Worm (Caenorhabditis elegans) whole organism, young adult: ENCODE measurements around the gene hpo-31.

Experiments used
- F57A8.1 ChIP-seq: fragments of 200-800 bp; sonication (Bioruptor generic); optimal IDR thresholded peaks from 2 replicates; lab custom pipeline; 2018; ENCODE audit warnings: mild to moderate bottlenecking, missing genetic modification characterization, moderate library complexity, missing compliant biosample characterization
- K11D2.4 ChIP-seq: fragments of 200-800 bp; sonication (Bioruptor generic); IDR thresholded peaks from 2 replicates; pipeline ENCODE4 v1.3.6; 2022; ENCODE audit warnings: missing genetic modification reagents, missing genetic modification characterization, missing compliant biosample characterization
- K12H6.12 ChIP-seq: fragments of 200-800 bp; sonication (Bioruptor generic); optimal IDR thresholded peaks from 2 replicates; lab custom pipeline; 2018; ENCODE audit warnings: mild to moderate bottlenecking, missing genetic modification characterization, missing compliant biosample characterization
- Y53F4B.3 ChIP-seq: fragments of 200-800 bp; sonication (Bioruptor generic); IDR thresholded peaks from 2 replicates; pipeline ENCODE4 v1.3.6; 2022; ENCODE audit warnings: missing genetic modification reagents, missing genetic modification characterization, missing compliant biosample characterization
- Y53G8AR.9 ChIP-seq: fragments of 200-800 bp; sonication (Bioruptor generic); conservative IDR thresholded peaks from 2 replicates; pipeline ENCODE4 v1.3.6; 2022; ENCODE audit warnings: missing genetic modification reagents, missing genetic modification characterization, missing compliant biosample characterization
- Y56A3A.18 ChIP-seq: fragments of 200-800 bp; sonication (Bioruptor generic); IDR thresholded peaks from 2 replicates; pipeline ENCODE4 v1.3.6; 2022; ENCODE audit warnings: missing genetic modification reagents, missing genetic modification characterization, missing compliant biosample characterization
- attf-5 ChIP-seq: fragments of 200-800 bp; sonication (Bioruptor generic); optimal IDR thresholded peaks from 2 replicates; lab custom pipeline; 2018; ENCODE audit warnings: mild to moderate bottlenecking, missing genetic modification characterization, missing compliant biosample characterization
- attf-6 ChIP-seq: fragments of 200-800 bp; sonication (Bioruptor generic); IDR thresholded peaks from 2 replicates; pipeline ENCODE4 v1.3.6; 2022; ENCODE audit warnings: missing genetic modification reagents, missing genetic modification characterization, missing compliant biosample characterization
- bed-2 ChIP-seq: fragments of 200-800 bp; sonication (Bioruptor generic); IDR thresholded peaks from 2 replicates; pipeline ENCODE4 v1.3.6; 2022; ENCODE audit warnings: missing genetic modification reagents, missing genetic modification characterization, missing compliant biosample characterization
- cebp-1 ChIP-seq, 2 experiments: fragments of 200-800 bp in 1 of 2; sonication (Bioruptor generic) in 1 of 2; sonication (generic microtip) in 1 of 2; IDR thresholded peaks in 1 of 2; optimal IDR thresholded peaks in 1 of 2; 2 replicates each; pipeline versions ENCODE4 v1.3.6 to Lab custom; 2017 to 2022; ENCODE audit warnings: missing compliant biosample characterization in 2 of 2, missing genetic modification characterization in 2 of 2, mild to moderate bottlenecking in 1 of 2, missing genetic modification reagents in 1 of 2, moderate library complexity in 1 of 2
- ceh-27 ChIP-seq: fragments of 200-800 bp; sonication (Bioruptor generic); optimal IDR thresholded peaks from 2 replicates; lab custom pipeline; 2018; ENCODE audit warnings: mild to moderate bottlenecking, missing genetic modification characterization, moderate library complexity, missing compliant biosample characterization
- chd-7 ChIP-seq: sonication (generic microtip); optimal IDR thresholded peaks from 2 replicates; lab custom pipeline; 2016; ENCODE audit warnings: mild to moderate bottlenecking, missing genetic modification characterization, moderate library complexity, missing compliant biosample characterization
- die-1 ChIP-seq: sonication (generic microtip); optimal IDR thresholded peaks from 2 replicates; lab custom pipeline; 2016; ENCODE audit warnings: missing genotype, mild to moderate bottlenecking, missing genetic modification characterization, missing compliant biosample characterization
- dox-1 ChIP-seq: fragments of 200-800 bp; sonication (Bioruptor generic); IDR thresholded peaks from 2 replicates; pipeline ENCODE4 v1.3.6; 2022; ENCODE audit warnings: missing genetic modification reagents, missing genetic modification characterization, missing compliant biosample characterization
- dpff-1 ChIP-seq: sonication (generic microtip); optimal IDR thresholded peaks from 2 replicates; lab custom pipeline; 2017; ENCODE audit warnings: mild to moderate bottlenecking, missing genetic modification characterization, missing compliant biosample characterization
- egl-44 ChIP-seq: fragments of 200-800 bp; sonication (Bioruptor generic); IDR thresholded peaks from 2 replicates; pipeline ENCODE4 v1.3.6; 2022; ENCODE audit warnings: missing genetic modification reagents, missing genetic modification characterization, missing compliant biosample characterization
- egrh-3 ChIP-seq: fragments of 200-800 bp; sonication (Bioruptor generic); IDR thresholded peaks from 2 replicates; pipeline ENCODE4 v1.3.6; 2022; ENCODE audit warnings: missing genetic modification reagents, missing genetic modification characterization, missing compliant biosample characterization
- ekl-4 ChIP-seq: fragments of 200-800 bp; sonication (Bioruptor generic); IDR thresholded peaks from 2 replicates; pipeline ENCODE4 v1.3.6; 2022; ENCODE audit warnings: missing genetic modification reagents, missing genetic modification characterization, missing compliant biosample characterization
- gei-17 ChIP-seq: fragments of 200-800 bp; sonication (Bioruptor generic); optimal IDR thresholded peaks from 2 replicates; lab custom pipeline; 2018; ENCODE audit warnings: mild to moderate bottlenecking, missing genetic modification characterization, missing compliant biosample characterization
- him-1 ChIP-seq: sonication (generic microtip); optimal IDR thresholded peaks from 2 replicates; lab custom pipeline; 2016; ENCODE audit warnings: missing genotype, missing genetic modification reagents, missing genetic modification characterization, missing compliant biosample characterization
- hmg-1.2 ChIP-seq: fragments of 200-800 bp; sonication (Bioruptor generic); IDR thresholded peaks from 2 replicates; pipeline ENCODE4 v1.3.6; 2022; ENCODE audit warnings: missing genetic modification reagents, missing genetic modification characterization, missing compliant biosample characterization
- hmg-20 ChIP-seq: fragments of 200-800 bp; sonication (Bioruptor generic); IDR thresholded peaks from 2 replicates; pipeline ENCODE4 v1.3.6; 2022; ENCODE audit warnings: missing genetic modification reagents, missing genetic modification characterization, missing compliant biosample characterization
- lin-35 ChIP-seq, 3 experiments: fragments of 150-350 bp in 2 of 3; sonication (generic microtip) in 1 of 3; optimal IDR thresholded peaks; 2 replicates each; lab custom pipeline; 2014 to 2018; ENCODE audit warnings: missing biosample characterization in 3 of 3, missing genetic modification characterization in 3 of 3, missing genetic modification reagents in 3 of 3
- lir-1 ChIP-seq: fragments of 200-800 bp; sonication (Bioruptor generic); conservative IDR thresholded peaks from 2 replicates; pipeline ENCODE4 v1.3.6; 2022; ENCODE audit warnings: missing genetic modification reagents, missing genetic modification characterization, missing compliant biosample characterization
- madf-8 ChIP-seq: fragments of 200-800 bp; sonication (Bioruptor generic); conservative IDR thresholded peaks from 2 replicates; pipeline ENCODE4 v1.3.6; 2022; ENCODE audit warnings: missing genetic modification reagents, missing genetic modification characterization, missing compliant biosample characterization
- nhr-80 ChIP-seq: sonication (generic microtip); optimal IDR thresholded peaks from 2 replicates; lab custom pipeline; 2016; ENCODE audit warnings: missing genetic modification characterization, missing compliant biosample characterization
- rcor-1 ChIP-seq: fragments of 200-800 bp; sonication (Bioruptor generic); IDR thresholded peaks from 2 replicates; pipeline ENCODE4 v1.3.6; 2022; ENCODE audit warnings: missing genetic modification reagents, missing genetic modification characterization, missing compliant biosample characterization
- rec-8 ChIP-seq, 2 experiments: sonication (generic microtip); optimal IDR thresholded peaks; 2 replicates each; lab custom pipeline; 2016; ENCODE audit warnings: mild to moderate bottlenecking in 2 of 2, missing genetic modification characterization in 2 of 2, missing genetic modification reagents in 2 of 2, missing genotype in 2 of 2, missing biosample characterization in 1 of 2, missing compliant biosample characterization in 1 of 2, moderate library complexity in 1 of 2
- xnd-1 ChIP-seq: sonication (generic microtip); optimal IDR thresholded peaks from 2 replicates; lab custom pipeline; 2016; ENCODE audit warnings: missing genotype, missing genetic modification reagents, missing genetic modification characterization, missing compliant biosample characterization
- zfh-2 ChIP-seq: fragments of 200-800 bp; sonication (Bioruptor generic); conservative IDR thresholded peaks from 2 replicates; pipeline ENCODE4 v1.3.6; 2022; ENCODE audit warnings: missing genetic modification reagents, missing genetic modification characterization, missing compliant biosample characterization
- zim-3 ChIP-seq: sonication (generic microtip); optimal IDR thresholded peaks from 2 replicates; lab custom pipeline; 2017; ENCODE audit warnings: mild to moderate bottlenecking, missing genetic modification characterization, moderate library complexity, missing compliant biosample characterization
- ztf-18 ChIP-seq: sonication (generic microtip); optimal IDR thresholded peaks from 2 replicates; lab custom pipeline; 2016; ENCODE audit warnings: missing genotype, mild to moderate bottlenecking, missing genetic modification characterization, missing compliant biosample characterization
- ztf-28 ChIP-seq: fragments of 200-800 bp; sonication (Bioruptor generic); IDR thresholded peaks from 2 replicates; pipeline ENCODE4 v1.3.6; 2022; ENCODE audit warnings: missing genetic modification reagents, missing genetic modification characterization, missing compliant biosample characterization

The hpo-31 gene

ce11 chrV:13796246-13796776, 26.5 kb upstream of the hpo-31 start, which contains the start of gene twk-32 (continued):
- no peak for TF ChIP-seq zim-3 (tag; lab: Kevin White, UChicago)
- 0 out of 2 replicates have a peak, but pooled peaks have one; percentile 15 for TF ChIP-seq K11D2.4
- TF ChIP-seq dox-1 (GFP tag; lab: Robert Waterston, UW): peak; percentile 31; the same call in 1 of the 2 replicates

- TF ChIP-seq Y53F4B.3 (GFP tag; lab: Robert Waterston, UW) (no peak), Y53G8AR.9 (GFP tag; lab: Robert Waterston, UW) (no peak), zfh-2 (GFP tag; lab: Robert Waterston, UW) (no peak), dpff-1 (tag; lab: Kevin White, UChicago) (no peak), rec-8 (tag; optimal IDR thresholded peaks at IDR 0.05; lab: Kevin White, UChicago) (no peak), him-1 (tag; lab: Kevin White, UChicago) (no peak), bed-2 (no peak), madf-8 (GFP tag; lab: Robert Waterston, UW) (no peak)
Measured at ce11 chrV:13799190-13799589, 23.7 kb upstream of the hpo-31 start.

- TF ChIP-seq egrh-3 (GFP tag; lab: Robert Waterston, UW): peak; percentile 46; the same call in 1 of the 2 replicates
- TF ChIP-seq cebp-1 (GFP tag; IDR thresholded peaks at IDR 0.05; lab: Robert Waterston, UW): peak; percentile 84
- peak; percentile 91 for TF ChIP-seq cebp-1 (tag; optimal IDR thresholded peaks at IDR 0.05; lab: Kevin White, UChicago)
- no peak for TF ChIP-seq xnd-1 (tag; lab: Kevin White, UChicago)
- peak; percentile 83 for TF ChIP-seq zfh-2 (GFP tag; lab: Robert Waterston, UW)
- peak; percentile 11 for TF ChIP-seq attf-5 (GFP tag; lab: Kevin White, UChicago)
Measured at ce11 chrV:13803902-13804301, 18.9 kb upstream of the hpo-31 start, which contains the start of gene swan-2. Gene swan-2 (minus strand): TSS chrV:13804281.

- TF ChIP-seq ekl-4 (GFP tag; lab: Robert Waterston, UW) (0 out of 2 replicates have a peak, but pooled peaks have one; percentile 29), rcor-1 (no peak), attf-6 (GFP tag; lab: Robert Waterston, UW) (no peak), egl-44 (GFP tag; lab: Robert Waterston, UW) (no peak), hmg-20 (GFP tag; lab: Robert Waterston, UW) (no peak)
Measured at ce11 chrV:13807232-13807631, 15.6 kb upstream of the hpo-31 start, which contains the start of gene swan-1. Gene swan-1 (minus strand): TSS chrV:13807237.

ce11 chrV:13808462-13808867, 14.4 kb upstream of the hpo-31 start:
- TF ChIP-seq F57A8.1 (GFP tag; lab: Kevin White, UChicago) (no peak), lin-35 (GFP tag; optimal IDR thresholded peaks at IDR 0.05; lab: Kevin White, UChicago) (peak in 1 of 3 experiments; percentile 28), K12H6.12 (tag; lab: Kevin White, UChicago) (peak; percentile 78), nhr-80 (tag; lab: Kevin White, UChicago) (peak; percentile 67), ztf-28 (GFP tag; lab: Robert Waterston, UW) (no peak), lir-1 (0 out of 2 replicates have a peak, but pooled peaks have one; percentile 49), hmg-1.2 (peak; percentile 74; the same call in 1 of the 2 replicates), chd-7 (peak; percentile 31), gei-17 (GFP tag; lab: Kevin White, UChicago) (peak; percentile 22), ekl-4 (GFP tag; lab: Robert Waterston, UW) (no peak), die-1 (no peak), ceh-27 (GFP tag; lab: Kevin White, UChicago) (peak; percentile 27), him-1 (tag; lab: Kevin White, UChicago) (no peak), ztf-18 (tag; lab: Kevin White, UChicago) (peak; percentile 60), attf-5 (GFP tag; lab: Kevin White, UChicago) (peak; percentile 77), Y56A3A.18 (GFP tag; lab: Robert Waterston, UW) (0 out of 2 replicates have a peak, but pooled peaks have one; percentile 44), rcor-1 (peak; percentile 57; the same call in 1 of the 2 replicates)
